Worm (Caenorhabditis elegans) whole organism, young adult: ENCODE results near the gene K03B8.14.

Experiments used
- C06A6.2 ChIP-seq: fragments of 200-800 bp; sonication (Bioruptor generic); conservative IDR thresholded peaks from 2 replicates; pipeline ENCODE4 v1.3.6; 2022; ENCODE audit warnings: missing genetic modification characterization, missing compliant biosample characterization
- F22D6.2 ChIP-seq: sonication (generic microtip); optimal IDR thresholded peaks from 2 replicates; lab custom pipeline; 2016; ENCODE audit warnings: mild to moderate bottlenecking, missing genetic modification characterization, missing compliant biosample characterization
- F23B12.7 ChIP-seq: sonication (generic microtip); optimal IDR thresholded peaks from 2 replicates; lab custom pipeline; 2017; ENCODE audit warnings: missing genetic modification characterization, mild to moderate bottlenecking, missing compliant biosample characterization, antibody characterized with exemption, moderate library complexity; ENCODE audit not compliant: insufficient read depth
- F37B4.10 ChIP-seq: fragments of 200-800 bp; sonication (Bioruptor generic); IDR thresholded peaks from 2 replicates; pipeline ENCODE4 v1.3.6; 2022; ENCODE audit warnings: missing genetic modification characterization, missing compliant biosample characterization
- F39B2.1 ChIP-seq: fragments of 200-800 bp; sonication (Bioruptor generic); IDR thresholded peaks from 2 replicates; pipeline ENCODE4 v1.3.6; 2022; ENCODE audit warnings: missing genetic modification reagents, missing genetic modification characterization, missing compliant biosample characterization
- F49E8.2 ChIP-seq: sonication (generic microtip); optimal IDR thresholded peaks from 3 replicates; lab custom pipeline; 2017; ENCODE audit warnings: missing genetic modification characterization, mild to moderate bottlenecking, missing compliant biosample characterization, antibody characterized with exemption, moderate library complexity; ENCODE audit not compliant: insufficient read depth
- F52B5.7 ChIP-seq: sonication (generic microtip); optimal IDR thresholded peaks from 2 replicates; lab custom pipeline; 2016; ENCODE audit warnings: mild to moderate bottlenecking, missing genetic modification characterization, missing compliant biosample characterization
- K11D2.4 ChIP-seq: fragments of 200-800 bp; sonication (Bioruptor generic); IDR thresholded peaks from 2 replicates; pipeline ENCODE4 v1.3.6; 2022; ENCODE audit warnings: missing genetic modification reagents, missing genetic modification characterization, missing compliant biosample characterization
- Y95B8A.8 ChIP-seq: fragments of 200-800 bp; sonication (Bioruptor generic); IDR thresholded peaks from 2 replicates; pipeline ENCODE4 v1.3.6; 2022; ENCODE audit warnings: missing genetic modification reagents, missing genetic modification characterization, missing compliant biosample characterization
- ama-1 ChIP-seq, 3 experiments: fragments of 150-350 bp in 1 of 3; sonication (generic microtip) in 2 of 3; optimal IDR thresholded peaks; 2 replicates each; lab custom pipeline; 2014 to 2018; ENCODE audit warnings: missing biosample characterization in 2 of 3, missing genetic modification characterization in 2 of 3, missing genetic modification reagents in 2 of 3
- atf-7 ChIP-seq: sonication (generic microtip); optimal IDR thresholded peaks from 2 replicates; lab custom pipeline; 2017; ENCODE audit warnings: mild to moderate bottlenecking, missing genetic modification characterization, missing compliant biosample characterization
- attf-5 ChIP-seq: fragments of 200-800 bp; sonication (Bioruptor generic); optimal IDR thresholded peaks from 2 replicates; lab custom pipeline; 2018; ENCODE audit warnings: mild to moderate bottlenecking, missing genetic modification characterization, missing compliant biosample characterization
- bed-1 ChIP-seq: fragments of 200-800 bp; sonication (Bioruptor generic); IDR thresholded peaks from 2 replicates; pipeline ENCODE4 v1.3.6; 2022; ENCODE audit warnings: missing genetic modification reagents, missing genetic modification characterization, missing compliant biosample characterization
- ccch-3 ChIP-seq: fragments of 200-800 bp; sonication (Bioruptor generic); optimal IDR thresholded peaks from 2 replicates; lab custom pipeline; 2018; ENCODE audit warnings: mild to moderate bottlenecking, missing genetic modification characterization, missing compliant biosample characterization
- ceh-27 ChIP-seq: fragments of 200-800 bp; sonication (Bioruptor generic); optimal IDR thresholded peaks from 2 replicates; lab custom pipeline; 2018; ENCODE audit warnings: mild to moderate bottlenecking, missing genetic modification characterization, moderate library complexity, missing compliant biosample characterization
- ceh-79 ChIP-seq: sonication (generic microtip); optimal IDR thresholded peaks from 2 replicates; lab custom pipeline; 2017; ENCODE audit warnings: mild to moderate bottlenecking, missing genetic modification characterization, missing compliant biosample characterization
- ceh-91 ChIP-seq: fragments of 200-800 bp; sonication (Bioruptor generic); IDR thresholded peaks from 2 replicates; pipeline ENCODE4 v1.3.6; 2022; ENCODE audit warnings: missing genetic modification reagents, missing genetic modification characterization, missing compliant biosample characterization
- dpff-1 ChIP-seq: sonication (generic microtip); optimal IDR thresholded peaks from 2 replicates; lab custom pipeline; 2017; ENCODE audit warnings: mild to moderate bottlenecking, missing genetic modification characterization, missing compliant biosample characterization
- dpl-1 ChIP-seq: fragments of 150-350 bp; optimal IDR thresholded peaks from 2 replicates; lab custom pipeline; 2014; ENCODE audit warnings: missing biosample characterization, missing genetic modification reagents, missing genetic modification characterization
- efl-1 ChIP-seq: fragments of 150-350 bp; optimal IDR thresholded peaks from 2 replicates; lab custom pipeline; 2014; ENCODE audit warnings: missing biosample characterization, missing genetic modification reagents, missing genetic modification characterization
- egl-44 ChIP-seq: fragments of 200-800 bp; sonication (Bioruptor generic); IDR thresholded peaks from 2 replicates; pipeline ENCODE4 v1.3.6; 2022; ENCODE audit warnings: missing genetic modification reagents, missing genetic modification characterization, missing compliant biosample characterization
- gei-17 ChIP-seq: fragments of 200-800 bp; sonication (Bioruptor generic); optimal IDR thresholded peaks from 2 replicates; lab custom pipeline; 2018; ENCODE audit warnings: mild to moderate bottlenecking, missing genetic modification characterization, missing compliant biosample characterization
- hlh-12 ChIP-seq: sonication (generic microtip); optimal IDR thresholded peaks from 2 replicates; lab custom pipeline; 2016; ENCODE audit warnings: missing genetic modification characterization, missing compliant biosample characterization
- hmg-1.2 ChIP-seq: fragments of 200-800 bp; sonication (Bioruptor generic); IDR thresholded peaks from 2 replicates; pipeline ENCODE4 v1.3.6; 2022; ENCODE audit warnings: missing genetic modification reagents, missing genetic modification characterization, missing compliant biosample characterization
- hmg-20 ChIP-seq: fragments of 200-800 bp; sonication (Bioruptor generic); IDR thresholded peaks from 2 replicates; pipeline ENCODE4 v1.3.6; 2022; ENCODE audit warnings: missing genetic modification reagents, missing genetic modification characterization, missing compliant biosample characterization
- lin-35 ChIP-seq, 3 experiments: fragments of 150-350 bp in 2 of 3; sonication (generic microtip) in 1 of 3; optimal IDR thresholded peaks; 2 replicates each; lab custom pipeline; 2014 to 2018; ENCODE audit warnings: missing biosample characterization in 3 of 3, missing genetic modification characterization in 3 of 3, missing genetic modification reagents in 3 of 3
- lin-54 ChIP-seq: fragments of 200-800 bp; sonication (Bioruptor generic); optimal IDR thresholded peaks from 2 replicates; lab custom pipeline; 2018; ENCODE audit warnings: mild to moderate bottlenecking, missing genetic modification characterization, missing compliant biosample characterization
- madf-10 ChIP-seq: sonication (generic microtip); optimal IDR thresholded peaks from 2 replicates; lab custom pipeline; 2016; ENCODE audit warnings: mild to moderate bottlenecking, missing genetic modification characterization, missing compliant biosample characterization
- madf-8 ChIP-seq: fragments of 200-800 bp; sonication (Bioruptor generic); conservative IDR thresholded peaks from 2 replicates; pipeline ENCODE4 v1.3.6; 2022; ENCODE audit warnings: missing genetic modification reagents, missing genetic modification characterization, missing compliant biosample characterization
- mel-28 ChIP-seq: sonication (generic microtip); optimal IDR thresholded peaks from 2 replicates; lab custom pipeline; 2016; ENCODE audit warnings: borderline replicate concordance, mild to moderate bottlenecking, missing genetic modification characterization, missing compliant biosample characterization
- mxl-1 ChIP-seq: sonication (generic microtip); optimal IDR thresholded peaks from 2 replicates; lab custom pipeline; 2016; ENCODE audit warnings: missing genetic modification characterization, missing compliant biosample characterization
- nfya-2 ChIP-seq: fragments of 200-800 bp; sonication (Bioruptor generic); IDR thresholded peaks from 2 replicates; pipeline ENCODE4 v1.3.6; 2022; ENCODE audit warnings: missing genetic modification reagents, missing genetic modification characterization, missing compliant biosample characterization
- nhr-120 ChIP-seq: fragments of 200-800 bp; sonication (Bioruptor generic); IDR thresholded peaks from 2 replicates; pipeline ENCODE4 v1.3.6; 2022; ENCODE audit warnings: missing genetic modification characterization, missing compliant biosample characterization
- nhr-179 ChIP-seq: sonication (generic microtip); optimal IDR thresholded peaks from 2 replicates; lab custom pipeline; 2016; ENCODE audit warnings: mild to moderate bottlenecking, missing genetic modification characterization, missing compliant biosample characterization
- nhr-80 ChIP-seq: sonication (generic microtip); optimal IDR thresholded peaks from 2 replicates; lab custom pipeline; 2016; ENCODE audit warnings: missing genetic modification characterization, missing compliant biosample characterization
- pha-4 ChIP-seq: fragments of 150-350 bp; sonication (generic microtip); optimal IDR thresholded peaks from 2 replicates; lab custom pipeline; 2014; ENCODE audit warnings: missing biosample characterization, missing genetic modification reagents, missing genetic modification characterization
- rpc-1 ChIP-seq, 2 experiments: fragments of 150-350 bp in 1 of 2; sonication (generic microtip) in 1 of 2; optimal IDR thresholded peaks; 2 replicates each; lab custom pipeline; 2014 to 2018; ENCODE audit warnings: missing biosample characterization in 1 of 2, missing genetic modification characterization in 1 of 2, missing genetic modification reagents in 1 of 2, missing genotype in 1 of 2
- sea-2 ChIP-seq: fragments of 200-800 bp; sonication (Bioruptor generic); IDR thresholded peaks from 2 replicates; pipeline ENCODE4 v1.3.6; 2022; ENCODE audit warnings: missing genetic modification characterization, missing compliant biosample characterization
- tlf-1 ChIP-seq: fragments of 200-800 bp; sonication (Bioruptor generic); optimal IDR thresholded peaks from 2 replicates; lab custom pipeline; 2018; ENCODE audit warnings: mild to moderate bottlenecking, missing genetic modification characterization, missing compliant biosample characterization
- unc-62 ChIP-seq: fragments of 150-350 bp; optimal IDR thresholded peaks from 2 replicates; lab custom pipeline; 2014; ENCODE audit warnings: missing biosample characterization, missing genetic modification reagents, missing genetic modification characterization
- zim-3 ChIP-seq: sonication (generic microtip); optimal IDR thresholded peaks from 2 replicates; lab custom pipeline; 2017; ENCODE audit warnings: mild to moderate bottlenecking, missing genetic modification characterization, moderate library complexity, missing compliant biosample characterization

Gene K03B8.14

DNA sequence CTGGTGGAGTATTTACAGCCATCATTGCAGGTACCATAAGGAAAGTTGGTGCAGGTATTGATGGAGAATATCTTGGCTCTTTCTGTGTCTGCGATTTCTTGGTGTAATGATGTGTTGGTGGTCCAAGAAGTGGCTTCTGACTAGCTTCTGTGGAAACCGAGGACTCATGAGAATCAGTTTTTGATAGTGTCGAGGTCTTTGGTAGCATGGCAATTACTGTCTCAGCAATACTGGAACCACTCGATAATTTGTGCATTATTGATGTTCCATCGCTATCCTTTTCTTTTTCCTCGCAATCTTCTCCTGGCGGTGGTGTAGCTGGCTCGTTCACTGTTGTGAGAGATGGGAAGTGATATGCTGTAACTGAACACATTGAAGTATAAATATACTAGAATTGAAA, 26.7 kb upstream of the K03B8.14 start:
- TF ChIP-seq ama-1 (optimal IDR thresholded peaks at IDR 0.05; lab: Kevin White, UChicago) (no peak), ama-1 (GFP tag; optimal IDR thresholded peaks at IDR 0.05; lab: Kevin White, UChicago) (no peak), madf-8 (GFP tag; lab: Robert Waterston, UW) (no peak), attf-5 (GFP tag; lab: Kevin White, UChicago) (no peak), F23B12.7 (tag; lab: Kevin White, UChicago) (no peak), hmg-1.2 (no peak)

DNA sequence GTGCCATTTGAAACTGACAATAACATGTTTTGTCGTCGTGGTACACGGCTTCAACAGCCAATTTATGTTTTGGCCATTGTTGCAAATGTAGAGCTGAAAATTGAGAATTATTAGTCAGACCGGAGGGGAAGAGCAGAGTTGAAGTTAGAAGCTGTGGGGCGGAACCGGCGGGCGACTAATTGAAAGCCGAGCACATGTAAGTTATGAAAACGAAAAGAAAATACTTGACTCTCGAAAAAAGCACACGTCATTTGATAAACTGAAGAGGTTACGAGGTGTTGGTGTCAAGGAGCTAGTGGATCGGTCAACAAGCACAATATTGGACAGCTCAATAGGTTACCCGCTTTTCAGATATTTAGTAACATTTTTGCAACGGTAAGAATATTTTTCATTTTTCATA, 24.2 kb upstream of the K03B8.14 start, which contains the start of gene dop-5:
Gene dop-5 (minus strand): TSS at position 101 of the 400 bp plus-strand sequence.
- TF ChIP-seq F22D6.2 (tag; lab: Kevin White, UChicago): no peak
- no peak for TF ChIP-seq ccch-3
- no peak for TF ChIP-seq F49E8.2

DNA sequence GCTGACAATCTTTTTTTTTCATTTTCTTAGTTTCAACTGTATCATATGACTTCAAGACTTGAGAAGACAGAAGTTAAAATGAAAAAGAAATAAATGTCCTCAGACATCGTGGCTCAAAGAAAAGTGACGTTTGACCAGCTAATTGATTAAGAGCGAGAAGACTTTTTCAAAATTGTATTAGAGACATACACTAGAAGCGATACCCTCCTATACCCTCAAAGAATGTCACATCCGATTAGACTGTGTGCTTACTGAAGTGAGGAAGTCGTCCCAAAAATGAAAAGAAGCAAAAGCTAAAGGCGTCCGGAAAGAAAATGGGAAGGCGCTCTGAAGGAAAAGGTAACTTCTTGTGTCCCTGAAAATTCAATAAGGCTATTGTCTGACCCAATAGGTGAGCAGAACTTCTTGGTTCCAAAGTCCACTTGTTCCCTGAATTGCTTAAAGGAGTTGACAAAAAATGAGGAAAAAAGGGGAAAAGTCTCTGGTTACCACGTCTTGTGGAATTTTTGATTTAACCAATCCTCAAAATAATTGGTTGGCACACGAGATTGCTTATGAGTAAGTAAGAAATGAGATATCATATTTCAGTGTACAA, 17.9 kb upstream of the K03B8.14 start:
- TF ChIP-seq mxl-1 (tag; lab: Kevin White, UChicago) (no peak), nhr-80 (tag; lab: Kevin White, UChicago) (no peak), nhr-179 (tag; lab: Kevin White, UChicago) (no peak), zim-3 (tag; lab: Kevin White, UChicago) (no peak), K11D2.4 (GFP tag; lab: Robert Waterston, UW) (no peak), hlh-12 (tag; lab: Kevin White, UChicago) (no peak), atf-7 (no peak), madf-10 (tag; lab: Kevin White, UChicago) (no peak), unc-62 (GFP tag; lab: Kevin White, UChicago) (no peak), F52B5.7 (tag; lab: Kevin White, UChicago) (no peak), nfya-2 (no peak), ceh-27 (no peak), attf-5 (GFP tag; lab: Kevin White, UChicago) (no peak), Y95B8A.8 (GFP tag; lab: Robert Waterston, UW) (no peak), ccch-3 (no peak), pha-4 (tag; lab: Kevin White, UChicago) (no peak), efl-1 (GFP tag; lab: Kevin White, UChicago) (no peak), F22D6.2 (tag; lab: Kevin White, UChicago) (no peak), ama-1 (optimal IDR thresholded peaks at IDR 0.05; lab: Kevin White, UChicago) (no peak), ama-1 (GFP tag; optimal IDR thresholded peaks at IDR 0.05; lab: Kevin White, UChicago) (no peak), sea-2 (no peak)

DNA sequence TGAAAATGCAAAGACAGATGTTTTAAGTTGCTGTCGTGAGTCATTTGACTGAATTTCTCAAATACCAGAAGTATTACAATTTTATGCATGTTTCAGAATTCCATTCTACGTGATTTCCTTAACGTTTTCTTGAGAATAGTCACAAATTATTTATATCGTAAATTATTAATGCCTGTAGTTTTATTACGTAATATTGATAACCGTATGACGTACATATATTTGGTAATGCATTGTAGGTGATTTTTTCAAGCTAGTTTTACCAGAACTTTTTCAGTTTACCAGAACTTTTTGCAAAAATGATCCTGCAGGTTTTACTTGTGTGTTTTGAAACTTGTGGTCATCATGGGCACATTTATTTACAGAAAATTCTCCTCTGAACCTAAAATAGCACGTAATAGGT, 16.4 kb upstream of the K03B8.14 start:
- TF ChIP-seq dpl-1 (GFP tag; lab: Kevin White, UChicago) (no peak), F37B4.10 (GFP tag; lab: Robert Waterston, UW) (no peak), F39B2.1 (no peak), atf-7 (no peak), F52B5.7 (tag; lab: Kevin White, UChicago) (no peak), bed-1 (GFP tag; lab: Robert Waterston, UW) (no peak), dpff-1 (tag; lab: Kevin White, UChicago) (no peak)

DNA sequence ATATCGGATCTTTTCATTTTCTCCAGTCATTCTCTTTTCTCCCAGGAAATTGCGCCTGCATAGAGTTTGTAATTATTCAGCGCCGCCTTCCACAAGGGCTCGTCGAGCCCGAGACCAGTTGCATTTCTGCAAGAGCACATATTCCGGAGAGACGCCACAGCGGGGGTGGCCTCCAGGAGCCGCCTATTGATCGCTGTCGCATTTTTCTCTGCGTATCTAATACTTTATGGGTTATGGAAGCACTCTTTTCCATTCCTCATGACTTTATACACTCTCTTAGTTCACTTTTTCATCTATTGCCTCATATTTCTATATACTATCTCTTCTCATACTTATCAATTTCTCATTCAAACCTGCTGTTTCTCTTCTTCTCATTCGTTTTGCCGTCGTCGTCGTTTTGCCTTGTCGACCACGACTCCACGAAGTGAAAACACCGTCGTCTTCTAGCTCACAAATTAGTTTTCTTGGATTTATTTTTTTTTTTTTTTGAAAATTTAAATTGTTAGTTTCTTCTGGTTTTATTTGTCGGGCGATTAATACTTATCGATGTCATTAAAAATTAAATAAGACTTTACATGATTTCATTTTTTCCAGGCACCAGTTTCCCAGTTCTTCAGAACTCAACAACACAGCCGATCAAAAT, 15.0 kb upstream of the K03B8.14 start, which contains the start of gene cnb-1:
Gene cnb-1 (plus strand): TSS at position 593 of the 643 bp plus-strand sequence.
- peak in 1 of 3 experiments; percentile 34 for TF ChIP-seq lin-35 (GFP tag; optimal IDR thresholded peaks at IDR 0.05; lab: Kevin White, UChicago)
- no peak for TF ChIP-seq mel-28 (tag; lab: Kevin White, UChicago)
- no peak for TF ChIP-seq nhr-120 (GFP tag; lab: Robert Waterston, UW)
- TF ChIP-seq tlf-1 (GFP tag; lab: Kevin White, UChicago): no peak
- TF ChIP-seq hmg-20 (GFP tag; lab: Robert Waterston, UW): no peak
- no peak for TF ChIP-seq ceh-79 (tag; lab: Kevin White, UChicago)
- no peak for TF ChIP-seq rpc-1 (optimal IDR thresholded peaks at IDR 0.05; lab: Kevin White, UChicago)
- TF ChIP-seq rpc-1 (tag; optimal IDR thresholded peaks at IDR 0.05; lab: Kevin White, UChicago): no peak
- TF ChIP-seq lin-54: no peak
- TF ChIP-seq ceh-91: no peak
- TF ChIP-seq C06A6.2 (GFP tag; lab: Robert Waterston, UW): no peak; the same call in 1 of the 2 replicates
- TF ChIP-seq F39B2.1: no peak
- no peak for TF ChIP-seq gei-17
- TF ChIP-seq egl-44: no peak
